Fruit fly (Drosophila melanogaster): ENCODE measurements around the gene NijA.
A peak's percentile ranks its signal among the peaks of the same experiment; 100 is the strongest.

Gene NijA

dm6 chr3L:10664511-10665062 lies 32.1 kb downstream of the NijA start, which contains the start of gene simj (continued):
- peak; percentile 52 for TF ChIP-seq grau (tag; optimal IDR thresholded peaks at IDR 0.05)
- TF ChIP-seq Opbp (GFP tag; IDR thresholded peaks at IDR 0.05; ENCODE audit: partially characterized antibody) = peak; percentile 94
- peak; percentile 50 for TF ChIP-seq Myb (GFP tag; optimal IDR thresholded peaks at IDR 0.05)
- TF ChIP-seq corto (GFP tag; optimal IDR thresholded peaks at IDR 0.05) = peak; percentile 2
- TF ChIP-seq CG5953 (GFP tag; IDR thresholded peaks at IDR 0.05) = no peak
- TF ChIP-seq CG4820 (GFP tag; optimal IDR thresholded peaks at IDR 0.05) = no peak
- TF ChIP-seq CG16863 (GFP tag; optimal IDR thresholded peaks at IDR 0.05) = peak; percentile 73
- TF ChIP-seq Abd-B (GFP tag; optimal IDR thresholded peaks at IDR 0.05) = no peak
- TF ChIP-seq peb (GFP tag; IDR thresholded peaks at IDR 0.05) = no peak
- TF ChIP-seq lilli (GFP tag; optimal IDR thresholded peaks at IDR 0.05) = peak; percentile 66
- TF ChIP-seq ash1 (GFP tag; optimal IDR thresholded peaks at IDR 0.05) = peak; percentile 77
- no peak for TF ChIP-seq CG3407 (GFP tag; optimal IDR thresholded peaks at IDR 0.05)
- TF ChIP-seq Dref (GFP tag; IDR thresholded peaks at IDR 0.05) = no peak; the same call in none of the 2 replicates
- peak; percentile 42 for TF ChIP-seq odd (GFP tag; optimal IDR thresholded peaks at IDR 0.05)
- peak; percentile 34 for TF ChIP-seq PHDP (tag; optimal IDR thresholded peaks at IDR 0.05)
- peak; percentile 18 for TF ChIP-seq CG30403 (GFP tag; optimal IDR thresholded peaks at IDR 0.05)
- TF ChIP-seq CG9609 (GFP tag; optimal IDR thresholded peaks at IDR 0.05) = no peak
- peak; percentile 38 for TF ChIP-seq CG17328 (GFP tag; IDR thresholded peaks at IDR 0.05)
- TF ChIP-seq en (GFP tag; optimal IDR thresholded peaks at IDR 0.05) = no peak
- TF ChIP-seq CG12942 (GFP tag; optimal IDR thresholded peaks at IDR 0.05) = no peak
- peak; percentile 23 for TF ChIP-seq CG8089 (GFP tag; optimal IDR thresholded peaks at IDR 0.05)
- TF ChIP-seq pum (GFP tag; optimal IDR thresholded peaks at IDR 0.05) = no peak
- TF ChIP-seq CG12104 (GFP tag; optimal IDR thresholded peaks at IDR 0.05) = no peak
- TF ChIP-seq Hey (tag; optimal IDR thresholded peaks at IDR 0.05) = peak; percentile 42
- peak; percentile 46 for TF ChIP-seq CG9876 (GFP tag; optimal IDR thresholded peaks at IDR 0.05)
- peak; percentile 26 for TF ChIP-seq Blimp-1 (GFP tag; optimal IDR thresholded peaks at IDR 0.05)
- peak; percentile 27; the same call in 1 of the 4 replicates for TF ChIP-seq Gug (GFP tag; IDR thresholded peaks at IDR 0.05)
- TF ChIP-seq Oli (tag; optimal IDR thresholded peaks at IDR 0.05) = no peak
- peak; percentile 84 for TF ChIP-seq CG17829 (tag; optimal IDR thresholded peaks at IDR 0.05)
- TF ChIP-seq sqz (GFP tag; optimal IDR thresholded peaks at IDR 0.05) = peak; percentile 67
- TF ChIP-seq eyg (GFP tag; optimal IDR thresholded peaks at IDR 0.05) = peak; percentile 28
- peak; percentile 31 for TF ChIP-seq bcd (GFP tag; optimal IDR thresholded peaks at IDR 0.05)
- no peak for TF ChIP-seq Gsc (GFP tag; IDR thresholded peaks at IDR 0.05)
- TF ChIP-seq Max (GFP tag; optimal IDR thresholded peaks at IDR 0.05) = peak; percentile 36
- TF ChIP-seq CG11093 (GFP tag; IDR thresholded peaks at IDR 0.05) = no peak
- peak; percentile 88 for TF ChIP-seq Jarid2 (GFP tag; optimal IDR thresholded peaks at IDR 0.05)
- no peak for TF ChIP-seq Hmx (GFP tag; optimal IDR thresholded peaks at IDR 0.05)
- no peak for TF ChIP-seq sens-2 (GFP tag; IDR thresholded peaks at IDR 0.05)
- TF ChIP-seq ssp (GFP tag; IDR thresholded peaks at IDR 0.05) = no peak
- TF ChIP-seq slp2 (GFP tag; optimal IDR thresholded peaks at IDR 0.05) = peak; percentile 4
- 0 out of 2 replicates have a peak, but pooled peaks have one; percentile 23 for TF ChIP-seq CG4360 (GFP tag; IDR thresholded peaks at IDR 0.05)
- TF ChIP-seq CG17568 (GFP tag; optimal IDR thresholded peaks at IDR 0.05) = no peak
- peak; percentile 23 for TF ChIP-seq CG3281 (GFP tag; optimal IDR thresholded peaks at IDR 0.05)
- 0 out of 3 replicates have a peak, but pooled peaks have one; percentile 21 for TF ChIP-seq otp (GFP tag; IDR thresholded peaks at IDR 0.05)
- no peak for TF ChIP-seq ap (GFP tag; IDR thresholded peaks at IDR 0.05)
- peak; percentile 99 for TF ChIP-seq Sry-δ (GFP tag; optimal IDR thresholded peaks at IDR 0.05)
- TF ChIP-seq Antp (GFP tag; optimal IDR thresholded peaks at IDR 0.05) = no peak
- TF ChIP-seq ttk (GFP tag; IDR thresholded peaks at IDR 0.05) = no peak
- peak in 1 of 2 experiments; percentile 63 for TF ChIP-seq crp (GFP tag; optimal IDR thresholded peaks at IDR 0.05)
- TF ChIP-seq slbo (GFP tag; IDR thresholded peaks at IDR 0.05) = peak; percentile 51
- no peak for TF ChIP-seq CG7556 (GFP tag; optimal IDR thresholded peaks at IDR 0.05)
